Fruit fly (Drosophila melanogaster) whole organism, prepupa: Measurements from ENCODE around the gene CG12010.

ENCODE experiments used
- Blimp-1 ChIP-seq: fragments of 200-800 bp; sonication (Bioruptor generic); optimal IDR thresholded peaks from 3 replicates; lab custom pipeline; 2017; ENCODE audit warnings: missing biosample characterization, missing genetic modification characterization, mild to moderate bottlenecking, moderate library complexity, missing genetic modification reagents
- CG10631 ChIP-seq: fragments of 200-800 bp; sonication (Bioruptor generic); optimal IDR thresholded peaks from 2 replicates; lab custom pipeline; 2016; ENCODE audit warnings: missing biosample characterization, missing genetic modification characterization
- CG10669 ChIP-seq: fragments of 200-800 bp; sonication (Bioruptor generic); optimal IDR thresholded peaks from 3 replicates; lab custom pipeline; 2018; ENCODE audit warnings: missing biosample characterization, mild to moderate bottlenecking, missing genetic modification characterization, moderate library complexity
- CG11294 ChIP-seq: fragments of 200-800 bp; sonication (Bioruptor generic); IDR thresholded peaks from 2 replicates; pipeline ENCODE4 v1.3.6; 2022; ENCODE audit warnings: missing biosample characterization, missing genetic modification characterization
- CG11762 ChIP-seq: fragments of 200-800 bp; sonication (Bioruptor generic); optimal IDR thresholded peaks from 3 replicates; lab custom pipeline; 2016; ENCODE audit warnings: missing biosample characterization, missing genetic modification characterization; ENCODE audit not compliant: insufficient read depth
- CG11902 ChIP-seq: fragments of 200-800 bp; sonication (Bioruptor generic); optimal IDR thresholded peaks from 3 replicates; lab custom pipeline; 2016; ENCODE audit warnings: missing biosample characterization, missing genetic modification characterization
- CG15336 ChIP-seq: fragments of 200-800 bp; sonication (Bioruptor generic); IDR thresholded peaks from 2 replicates; pipeline ENCODE4 v1.3.6; 2022; ENCODE audit warnings: missing biosample characterization, missing genetic modification characterization
- CG1621 ChIP-seq: fragments of 200-800 bp; sonication (Bioruptor generic); optimal IDR thresholded peaks from 3 replicates; lab custom pipeline; 2018; ENCODE audit warnings: missing biosample characterization, mild to moderate bottlenecking, missing genetic modification characterization
- CG16779 ChIP-seq: fragments of 200-800 bp; sonication (Bioruptor generic); optimal IDR thresholded peaks from 3 replicates; lab custom pipeline; 2017; ENCODE audit warnings: missing biosample characterization, mild to moderate bottlenecking, missing genetic modification characterization
- CG32006 ChIP-seq: fragments of 200-800 bp; sonication (Bioruptor generic); optimal IDR thresholded peaks from 3 replicates; lab custom pipeline; 2017; ENCODE audit warnings: missing biosample characterization, mild to moderate bottlenecking, missing genetic modification characterization
- CG34406 ChIP-seq: fragments of 200-800 bp; sonication (Bioruptor generic); optimal IDR thresholded peaks from 3 replicates; lab custom pipeline; 2016; ENCODE audit warnings: missing biosample characterization, missing genetic modification characterization
- CG3919 ChIP-seq: fragments of 200-800 bp; sonication (Bioruptor generic); optimal IDR thresholded peaks from 3 replicates; lab custom pipeline; 2016; ENCODE audit warnings: missing biosample characterization, missing genetic modification characterization
- CG4318 ChIP-seq: fragments of 200-800 bp; sonication (Bioruptor generic); optimal IDR thresholded peaks from 3 replicates; lab custom pipeline; 2017; ENCODE audit warnings: missing biosample characterization, mild to moderate bottlenecking, missing genetic modification characterization
- CG6276 ChIP-seq: fragments of 200-800 bp; sonication (Bioruptor generic); optimal IDR thresholded peaks from 2 replicates; lab custom pipeline; 2017; ENCODE audit warnings: missing biosample characterization, mild to moderate bottlenecking, missing genetic modification characterization
- CG6792 ChIP-seq: fragments of 200-800 bp; sonication (Bioruptor generic); optimal IDR thresholded peaks from 3 replicates; lab custom pipeline; 2016; ENCODE audit warnings: missing biosample characterization, missing genetic modification characterization
- CG6808 ChIP-seq: fragments of 200-800 bp; sonication (Bioruptor generic); optimal IDR thresholded peaks from 3 replicates; lab custom pipeline; 2017; ENCODE audit warnings: missing biosample characterization, missing genetic modification characterization, mild to moderate bottlenecking, moderate library complexity, missing genetic modification reagents
- CG6854 ChIP-seq: fragments of 200-800 bp; sonication (Bioruptor generic); optimal IDR thresholded peaks from 2 replicates; lab custom pipeline; 2017; ENCODE audit warnings: missing biosample characterization, mild to moderate bottlenecking, missing genetic modification characterization
- CG8119 ChIP-seq: fragments of 200-800 bp; sonication (Bioruptor generic); IDR thresholded peaks from 3 replicates; pipeline ENCODE4 v1.3.6; 2022; ENCODE audit warnings: missing biosample characterization, missing genetic modification characterization
- CG8319 ChIP-seq: fragments of 200-800 bp; sonication (Bioruptor generic); optimal IDR thresholded peaks from 3 replicates; lab custom pipeline; 2016; ENCODE audit warnings: missing biosample characterization, missing genetic modification characterization
- CG8632 ChIP-seq: fragments of 200-800 bp; sonication (Bioruptor generic); optimal IDR thresholded peaks from 3 replicates; lab custom pipeline; 2016; ENCODE audit warnings: missing biosample characterization, missing genetic modification characterization
- CG9139 ChIP-seq: fragments of 200-800 bp; sonication (Bioruptor generic); optimal IDR thresholded peaks from 3 replicates; lab custom pipeline; 2017; ENCODE audit warnings: missing biosample characterization, mild to moderate bottlenecking, missing genetic modification characterization
- Eip75B ChIP-seq: fragments of 200-800 bp; sonication (Bioruptor generic); optimal IDR thresholded peaks from 3 replicates; lab custom pipeline; 2016; ENCODE audit warnings: missing biosample characterization, missing genetic modification characterization
- Ets21C ChIP-seq: fragments of 200-800 bp; sonication (Bioruptor generic); optimal IDR thresholded peaks from 3 replicates; lab custom pipeline; 2016; ENCODE audit warnings: missing biosample characterization, missing genetic modification characterization
- Gug ChIP-seq: fragments of 200-800 bp; sonication (Bioruptor generic); IDR thresholded peaks from 2 replicates; pipeline ENCODE4 v1.3.6; 2022; ENCODE audit warnings: missing biosample characterization, missing genetic modification characterization
- Hr38 ChIP-seq: sonication (Bioruptor generic); optimal IDR thresholded peaks from 2 replicates; lab custom pipeline; 2016; ENCODE audit warnings: missing biosample characterization, missing genetic modification characterization
- Hr39 ChIP-seq: fragments of 200-800 bp; sonication (Bioruptor generic); optimal IDR thresholded peaks from 2 replicates; lab custom pipeline; 2016; ENCODE audit warnings: missing biosample characterization, missing genetic modification characterization
- Hr4 ChIP-seq: fragments of 200-800 bp; sonication (Bioruptor generic); optimal IDR thresholded peaks from 3 replicates; lab custom pipeline; 2016; ENCODE audit warnings: missing biosample characterization, missing genetic modification characterization
- Lpt ChIP-seq: fragments of 200-800 bp; sonication (Bioruptor generic); optimal IDR thresholded peaks from 3 replicates; lab custom pipeline; 2016; ENCODE audit warnings: missing biosample characterization, missing genetic modification characterization
- Met ChIP-seq: fragments of 200-800 bp; sonication (Bioruptor generic); optimal IDR thresholded peaks from 3 replicates; lab custom pipeline; 2016; ENCODE audit warnings: missing biosample characterization, missing genetic modification characterization
- OdsH ChIP-seq: fragments of 200-800 bp; sonication (Bioruptor generic); optimal IDR thresholded peaks from 3 replicates; lab custom pipeline; 2016; ENCODE audit warnings: missing biosample characterization, missing genetic modification characterization
- Sox102F ChIP-seq: fragments of 200-800 bp; sonication (Bioruptor generic); optimal IDR thresholded peaks from 2 replicates; lab custom pipeline; 2016; ENCODE audit warnings: missing biosample characterization, mild to moderate bottlenecking, missing genetic modification characterization
- Sox15 ChIP-seq: fragments of 200-800 bp; sonication (Bioruptor generic); optimal IDR thresholded peaks from 3 replicates; lab custom pipeline; 2016; ENCODE audit warnings: missing biosample characterization, missing genetic modification characterization
- acj6 ChIP-seq: fragments of 200-800 bp; sonication (Bioruptor generic); optimal IDR thresholded peaks from 3 replicates; lab custom pipeline; 2016; ENCODE audit warnings: missing biosample characterization, missing genetic modification characterization
- cyc ChIP-seq: fragments of 200-800 bp; sonication (Bioruptor generic); optimal IDR thresholded peaks from 3 replicates; lab custom pipeline; 2016; ENCODE audit warnings: missing biosample characterization, missing genetic modification characterization
- dac ChIP-seq: fragments of 200-800 bp; sonication (Bioruptor generic); optimal IDR thresholded peaks from 2 replicates; lab custom pipeline; 2017; ENCODE audit warnings: missing biosample characterization, mild to moderate bottlenecking, missing genetic modification characterization
- dsx ChIP-seq: fragments of 200-800 bp; optimal IDR thresholded peaks from 3 replicates; lab custom pipeline; 2019; ENCODE audit warnings: missing biosample characterization, mild to moderate bottlenecking, missing genetic modification characterization, moderate library complexity; ENCODE audit not compliant: poor library complexity, severe bottlenecking
- esn ChIP-seq: fragments of 200-800 bp; sonication (Bioruptor generic); optimal IDR thresholded peaks from 2 replicates; lab custom pipeline; 2016; ENCODE audit warnings: missing biosample characterization, mild to moderate bottlenecking, missing genetic modification characterization, moderate library complexity
- fkh ChIP-seq: fragments of 200-800 bp; sonication (Bioruptor generic); optimal IDR thresholded peaks from 3 replicates; lab custom pipeline; 2017; ENCODE audit warnings: missing biosample characterization, mild to moderate bottlenecking, missing genetic modification characterization, moderate library complexity
- lz ChIP-seq: fragments of 200-800 bp; sonication (Bioruptor generic); optimal IDR thresholded peaks from 3 replicates; lab custom pipeline; 2016; ENCODE audit warnings: missing biosample characterization, missing genetic modification characterization
- net ChIP-seq: fragments of 200-800 bp; sonication (Bioruptor generic); optimal IDR thresholded peaks from 3 replicates; lab custom pipeline; 2016; ENCODE audit warnings: missing biosample characterization, missing genetic modification characterization
- pdm3 ChIP-seq: fragments of 200-800 bp; sonication (Bioruptor generic); optimal IDR thresholded peaks from 3 replicates; lab custom pipeline; 2016; ENCODE audit warnings: missing biosample characterization, missing genetic modification characterization
- salr ChIP-seq, 2 experiments: fragments of 200-800 bp; sonication (Bioruptor generic); optimal IDR thresholded peaks; 3 replicates each; lab custom pipeline; 2016 to 2018; ENCODE audit warnings: missing biosample characterization in 2 of 2, missing genetic modification characterization in 2 of 2, mild to moderate bottlenecking in 1 of 2
- spab ChIP-seq: fragments of 200-800 bp; sonication (Bioruptor generic); optimal IDR thresholded peaks from 2 replicates; lab custom pipeline; 2017; ENCODE audit warnings: missing biosample characterization, mild to moderate bottlenecking, missing genetic modification characterization, missing genetic modification reagents
- ss ChIP-seq, 2 experiments: fragments of 200-800 bp; sonication (Bioruptor generic); optimal IDR thresholded peaks; 2 replicates in 1 of 2; 3 replicates in 1 of 2; lab custom pipeline; 2017 to 2018; ENCODE audit warnings: mild to moderate bottlenecking in 2 of 2, missing biosample characterization in 2 of 2, missing genetic modification characterization in 2 of 2, moderate library complexity in 1 of 2
- topi ChIP-seq: fragments of 200-800 bp; sonication (Bioruptor generic); optimal IDR thresholded peaks from 3 replicates; lab custom pipeline; 2016; ENCODE audit warnings: missing biosample characterization, missing genetic modification characterization
- vri ChIP-seq: fragments of 200-800 bp; sonication (Bioruptor generic); optimal IDR thresholded peaks from 3 replicates; lab custom pipeline; 2016; ENCODE audit warnings: missing biosample characterization, mild to moderate bottlenecking, missing genetic modification characterization

CG12010 gene

DNA sequence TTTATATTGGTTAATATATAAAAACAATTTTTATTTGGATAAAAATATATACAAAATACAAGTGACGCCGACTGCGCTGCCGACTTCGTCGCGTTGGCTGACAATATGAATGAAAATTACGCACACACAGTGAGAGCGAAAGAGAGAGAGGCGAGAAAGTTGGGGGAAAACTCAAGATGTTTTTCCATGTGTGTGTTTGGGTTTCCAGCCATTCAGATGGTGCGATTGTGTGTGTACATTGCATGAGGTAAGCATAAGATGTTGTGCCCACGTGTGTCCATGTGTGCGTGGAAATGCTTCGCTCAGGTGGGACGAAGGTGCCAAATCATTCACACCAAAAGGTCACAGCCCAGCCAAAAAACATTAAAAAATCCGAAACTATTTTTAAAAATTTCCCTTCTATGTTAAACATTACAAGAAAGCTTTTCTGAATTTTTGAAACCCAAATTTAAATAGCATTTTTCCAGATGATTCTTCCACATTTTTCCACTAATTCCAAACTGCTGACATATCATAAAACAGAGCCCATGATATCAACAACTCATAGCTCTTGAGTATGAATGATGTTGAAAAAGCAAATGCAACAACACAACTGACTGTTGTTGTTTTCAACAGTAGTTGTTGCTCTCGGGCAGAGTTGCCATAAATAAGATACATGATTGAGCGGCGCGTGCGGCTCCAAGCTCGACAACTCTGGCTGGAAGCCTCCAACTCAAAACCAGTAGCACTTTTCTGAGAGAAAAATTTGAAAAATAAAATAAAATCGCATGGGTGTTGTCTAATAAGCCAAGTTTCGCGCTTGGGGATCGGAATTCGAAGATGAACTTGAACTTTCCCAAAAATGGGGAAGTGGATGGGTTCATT, 45.5 kb downstream of the CG12010 start (continued):
- no peak for TF ChIP-seq Eip75B (GFP tag; lab: Kevin White, UChicago)
- TF ChIP-seq CG11902 (GFP tag; lab: Kevin White, UChicago) = no peak
- TF ChIP-seq Hr39 (GFP tag; lab: Kevin White, UChicago) = no peak
- TF ChIP-seq CG8119 (GFP tag; lab: Robert Waterston, UW) = peak; percentile 51; the same call in 2 of the 3 replicates
- no peak for TF ChIP-seq topi (GFP tag; lab: Kevin White, UChicago)
- no peak for TF ChIP-seq CG11762 (GFP tag; lab: Kevin White, UChicago)
- no peak for TF ChIP-seq Sox102F (GFP tag; lab: Kevin White, UChicago)
- no peak for TF ChIP-seq acj6 (GFP tag; lab: Kevin White, UChicago)
- no peak for TF ChIP-seq Met (GFP tag; lab: Kevin White, UChicago)
- no peak for TF ChIP-seq Ets21C (GFP tag; lab: Kevin White, UChicago)
- peak; percentile 68 for TF ChIP-seq CG15336 (GFP tag; lab: Robert Waterston, UW)

DNA sequence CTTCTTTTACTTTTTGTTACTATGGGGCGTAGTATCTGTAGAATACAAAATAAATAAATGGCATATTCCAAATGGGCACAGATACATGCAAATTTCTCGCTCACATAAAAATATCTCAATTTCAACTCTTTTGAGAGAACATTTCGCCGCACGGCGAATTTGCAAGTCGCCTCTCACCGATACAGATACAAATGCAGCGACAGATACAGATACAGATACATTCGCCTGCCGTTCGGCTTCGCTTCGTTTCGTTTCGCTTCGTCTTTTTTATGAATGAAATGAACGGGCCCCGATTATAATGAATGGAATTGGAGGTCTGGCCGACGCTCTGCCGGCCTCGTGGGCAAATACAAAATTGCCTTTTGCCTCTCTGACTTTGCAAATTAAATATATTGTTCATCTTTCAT, 46.2 kb downstream of the CG12010 start:
- TF ChIP-seq CG6792 (GFP tag; lab: Kevin White, UChicago) = no peak
- no peak for TF ChIP-seq OdsH (GFP tag; lab: Kevin White, UChicago)
- TF ChIP-seq Hr38 (GFP tag; lab: Kevin White, UChicago) = no peak
- no peak for TF ChIP-seq salr (GFP tag; optimal IDR thresholded peaks at IDR 0.05; lab: Kevin White, UChicago)
- no peak for TF ChIP-seq esn (GFP tag; lab: Kevin White, UChicago)
- no peak for TF ChIP-seq pdm3
- TF ChIP-seq CG6276 = no peak
- TF ChIP-seq cyc (GFP tag; lab: Kevin White, UChicago) = no peak
- TF ChIP-seq CG16779 (tag; lab: Kevin White, UChicago) = peak; percentile 69
- TF ChIP-seq CG9139 (GFP tag; lab: Kevin White, UChicago) = peak; percentile 18
- no peak for TF ChIP-seq CG11902 (GFP tag; lab: Kevin White, UChicago)
- no peak for TF ChIP-seq CG3919 (GFP tag; lab: Kevin White, UChicago)
- TF ChIP-seq CG8632 = no peak
- TF ChIP-seq CG11294 = no peak
- TF ChIP-seq spab (GFP tag; lab: Kevin White, UChicago) = no peak
- no peak for TF ChIP-seq topi (GFP tag; lab: Kevin White, UChicago)
- TF ChIP-seq ss (GFP tag; optimal IDR thresholded peaks at IDR 0.05; lab: Kevin White, UChicago) = peak; percentile 10 to 22
- no peak for TF ChIP-seq CG1621
- no peak for TF ChIP-seq Hr4
- no peak for TF ChIP-seq CG8119 (GFP tag; lab: Robert Waterston, UW)
- no peak for TF ChIP-seq CG8319
- TF ChIP-seq Blimp-1 (GFP tag; lab: Kevin White, UChicago) = no peak
- TF ChIP-seq acj6 (GFP tag; lab: Kevin White, UChicago) = no peak
- TF ChIP-seq fkh = no peak
- no peak for TF ChIP-seq CG34406 (GFP tag; lab: Kevin White, UChicago)
- TF ChIP-seq CG6808 = no peak
- TF ChIP-seq Lpt (GFP tag; lab: Kevin White, UChicago) = no peak
- no peak for TF ChIP-seq Gug
- TF ChIP-seq CG10669 (GFP tag; lab: Kevin White, UChicago) = no peak
- no peak for TF ChIP-seq Hr39 (GFP tag; lab: Kevin White, UChicago)
- TF ChIP-seq CG6854 = peak; percentile 5
- TF ChIP-seq CG11762 (GFP tag; lab: Kevin White, UChicago) = no peak
- no peak for TF ChIP-seq CG10631 (GFP tag; lab: Kevin White, UChicago)
- no peak for TF ChIP-seq dac (GFP tag; lab: Kevin White, UChicago)
- TF ChIP-seq Met (GFP tag; lab: Kevin White, UChicago) = no peak
- TF ChIP-seq lz (GFP tag; lab: Kevin White, UChicago) = no peak
- TF ChIP-seq dsx (GFP tag; lab: Kevin White, UChicago) = peak; percentile 51
- no peak for TF ChIP-seq net (GFP tag; lab: Kevin White, UChicago)
- TF ChIP-seq vri (GFP tag; lab: Kevin White, UChicago) = peak; percentile 49
- TF ChIP-seq CG32006 = no peak
- no peak for TF ChIP-seq Sox15 (GFP tag; lab: Kevin White, UChicago)
- no peak for TF ChIP-seq CG4318 (GFP tag; lab: Kevin White, UChicago)
- peak; percentile 35; the same call in 1 of the 2 replicates for TF ChIP-seq CG15336 (GFP tag; lab: Robert Waterston, UW)
